Worm (Caenorhabditis elegans) whole organism, L3 larva: Measurements from ENCODE around the gene cyp-31A5.

Source experiments
- R02D3.7 ChIP-seq: fragments of 150-350 bp; optimal IDR thresholded peaks from 2 replicates; lab custom pipeline; 2014; ENCODE audit warnings: missing biosample characterization, missing genetic modification characterization
- aly-2 ChIP-seq: fragments of 150-350 bp; optimal IDR thresholded peaks from 2 replicates; lab custom pipeline; 2014; ENCODE audit warnings: missing biosample characterization, missing genetic modification characterization
- ceh-28 ChIP-seq: fragments of 150-350 bp; optimal IDR thresholded peaks from 2 replicates; lab custom pipeline; 2014; ENCODE audit warnings: missing biosample characterization, missing genetic modification reagents, missing genetic modification characterization
- nhr-43 ChIP-seq: sonication (generic microtip); optimal IDR thresholded peaks from 2 replicates; lab custom pipeline; 2016; ENCODE audit warnings: mild to moderate bottlenecking, missing genetic modification characterization, missing compliant biosample characterization; ENCODE audit not compliant: poor library complexity, severe bottlenecking
- nhr-67 ChIP-seq: fragments of 150-350 bp; optimal IDR thresholded peaks from 2 replicates; lab custom pipeline; 2014; ENCODE audit warnings: missing biosample characterization, missing genetic modification characterization
- ztf-11 ChIP-seq: fragments of 150-350 bp; optimal IDR thresholded peaks from 2 replicates; lab custom pipeline; 2014; ENCODE audit warnings: missing biosample characterization, missing genetic modification characterization

cyp-31A5 gene

DNA sequence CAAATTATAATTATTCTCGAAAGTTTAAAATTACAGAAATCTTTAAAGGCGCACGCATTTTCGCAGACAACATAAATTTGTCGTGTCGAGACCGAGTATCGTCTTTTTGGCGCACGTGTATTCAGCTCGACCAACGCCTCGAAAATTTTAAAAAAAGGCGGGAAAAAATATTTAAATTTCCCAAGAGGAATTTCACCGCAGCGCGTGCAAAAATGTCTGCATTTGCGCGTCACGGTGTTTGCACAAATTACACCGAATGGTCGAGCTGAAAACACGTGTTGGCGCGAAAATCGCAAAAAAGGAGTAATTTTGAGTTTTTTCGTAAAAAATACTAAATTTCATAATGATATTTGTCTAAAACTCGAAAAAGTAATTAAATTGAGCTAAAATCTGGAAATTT, 49.7 kb downstream of the cyp-31A5 start:
- TF ChIP-seq aly-2 (tag; lab: Kevin White, UChicago) (no peak), nhr-67 (tag; lab: Kevin White, UChicago) (no peak), nhr-43 (tag; lab: Kevin White, UChicago) (no peak), R02D3.7 (tag; lab: Kevin White, UChicago) (no peak), ztf-11 (no peak), ceh-28 (tag; lab: Kevin White, UChicago) (no peak)
